Worm (Caenorhabditis elegans) whole organism, L2 larva: ENCODE results near the gene C04B4.5.

Source experiments
- ama-1 ChIP-seq: fragments of 150-350 bp; optimal IDR thresholded peaks from 2 replicates; lab custom pipeline; 2018; ENCODE audit warnings: inconsistent platforms
- nhr-25 ChIP-seq: fragments of 150-350 bp; sonication (generic microtip); optimal IDR thresholded peaks from 3 replicates; lab custom pipeline; 2014; ENCODE audit warnings: missing biosample characterization, missing genetic modification characterization
- skn-1 ChIP-seq: sonication (generic microtip); optimal IDR thresholded peaks from 2 replicates; lab custom pipeline; 2017; ENCODE audit warnings: missing biosample characterization, missing genetic modification characterization
- snpc-4 ChIP-seq: fragments of 150-350 bp; optimal IDR thresholded peaks from 2 replicates; lab custom pipeline; 2014; ENCODE audit warnings: missing biosample characterization, missing genetic modification characterization

DNA sequence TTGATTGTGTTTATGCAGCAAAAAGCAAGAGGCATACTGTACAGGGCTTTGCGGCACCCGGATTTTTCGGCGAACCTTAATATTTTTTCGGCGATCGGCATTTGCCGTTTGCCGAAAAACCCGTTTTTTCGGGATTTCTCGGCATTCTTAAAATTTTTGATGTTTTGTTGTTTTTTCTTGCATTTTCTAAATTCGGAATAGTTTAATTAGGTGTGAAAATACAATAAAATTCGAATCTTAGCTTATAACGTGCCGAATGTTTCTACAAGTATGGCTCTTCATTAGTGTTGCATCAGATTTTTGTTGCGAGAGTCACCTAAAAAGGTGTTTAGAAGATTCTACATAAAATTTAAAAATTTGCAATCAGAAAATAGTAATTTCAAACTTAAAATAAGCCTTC, 12.6 kb downstream of the C04B4.5 start, which contains the start of gene C04B4.6:
- TF ChIP-seq skn-1 = no peak
- no peak for TF ChIP-seq ama-1 (lab: Kevin White, UChicago)
- TF ChIP-seq snpc-4 = no peak
- TF ChIP-seq nhr-25 (tag; lab: Kevin White, UChicago) = no peak
